Worm (Caenorhabditis elegans): ENCODE results near the gene sra-12.

- TF ChIP-seq tra-4 (tag; optimal IDR thresholded peaks at IDR 0.05) (no peak), ama-1 (optimal IDR thresholded peaks at IDR 0.05) (no peak), sea-1 (GFP tag; conservative IDR thresholded peaks at IDR 0.05) (no peak), F13C5.2 (tag; optimal IDR thresholded peaks at IDR 0.05) (no peak), ets-7 (tag; optimal IDR thresholded peaks at IDR 0.05) (no peak), B0310.2 (tag; optimal IDR thresholded peaks at IDR 0.05) (no peak), hmbx-1 (tag; optimal IDR thresholded peaks at IDR 0.05) (no peak), ceh-36 (tag; optimal IDR thresholded peaks at IDR 0.05) (no peak), tbx-11 (GFP tag; IDR thresholded peaks at IDR 0.05) (no peak), scrt-1 (GFP tag; IDR thresholded peaks at IDR 0.05) (no peak)
These were observed 20.4 kb upstream of the sra-12 start for ce11 chrII:10924669-10925068.
